Worm (Caenorhabditis elegans): ENCODE measurements around the gene B0001.2.
"Not testable (repeated sequence)": the region's sequence is repeated elsewhere in the genome, so short reads cannot be mapped to it uniquely, and the experiment has no call there.

B0001.2 gene

DNA sequence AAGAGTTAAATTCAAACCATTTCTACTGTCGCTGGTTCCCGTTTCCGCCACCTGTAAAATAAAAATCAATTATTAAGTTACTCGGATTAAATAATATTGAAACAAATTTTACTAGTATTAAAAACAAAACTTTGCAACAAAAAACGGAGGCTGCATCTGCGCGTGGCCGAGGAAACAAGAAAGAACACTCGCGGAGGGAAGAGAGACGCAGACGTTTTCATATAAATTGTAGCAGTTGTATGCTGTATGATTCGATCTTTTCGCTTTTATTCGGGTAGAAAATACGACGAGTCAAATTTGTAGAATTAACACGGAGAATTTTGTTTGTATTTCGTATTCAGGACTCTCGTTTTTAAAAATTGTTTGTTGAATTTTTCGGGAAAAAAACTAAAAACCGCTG is 5.1 kb downstream of the B0001.2 start, which contains the start of gene B0001.3:
Gene B0001.3, minus strand, starts transcription at position 55 of the 400 bp plus-strand sequence.
- TF ChIP-seq blmp-1 (tag; optimal IDR thresholded peaks at IDR 0.05) (peak; percentile 72), tbx-2 (tag; optimal IDR thresholded peaks at IDR 0.05) (no peak)

DNA sequence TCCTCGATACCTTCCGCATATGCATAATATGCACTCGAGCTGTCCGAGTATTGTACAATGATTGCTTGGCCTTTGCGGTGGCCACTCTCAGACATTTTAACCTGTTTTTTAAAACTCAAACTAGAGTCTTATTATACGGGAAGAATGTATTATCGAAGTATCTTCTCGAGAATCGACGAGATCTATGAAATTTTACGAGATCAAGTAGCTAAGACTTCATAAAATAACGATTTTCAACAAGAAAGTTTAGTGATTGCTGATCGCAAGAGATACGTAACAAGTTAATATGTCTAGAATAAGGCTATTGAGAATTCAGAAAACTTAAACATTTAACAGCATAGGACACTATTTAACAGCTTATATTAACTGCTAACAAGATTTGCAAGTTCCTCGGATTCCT is 7.5 kb downstream of the B0001.2 start, which contains the start of gene B0001.5:
Gene B0001.5, minus strand, starts transcription at position 101 of the 400 bp plus-strand sequence.
- TF ChIP-seq vab-15 (tag; optimal IDR thresholded peaks at IDR 0.05) = no peak

DNA sequence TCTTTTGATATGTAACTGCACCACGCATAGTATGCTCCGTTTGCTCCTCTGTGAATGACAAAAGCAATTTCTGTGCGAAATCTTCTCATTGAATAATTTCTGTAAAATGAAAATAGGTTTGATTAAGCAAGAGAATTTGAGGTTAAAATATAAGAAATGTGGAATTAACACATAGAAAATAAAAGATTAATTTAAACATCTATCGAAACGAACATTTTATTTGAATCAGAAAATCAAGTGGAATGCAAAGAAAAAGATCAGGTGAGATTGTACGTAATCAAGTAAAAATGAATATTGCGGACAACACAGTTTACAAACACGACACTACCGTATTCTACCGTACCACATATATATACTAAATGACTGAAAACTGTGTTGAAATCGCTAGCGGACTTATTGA is 9.8 kb downstream of the B0001.2 start, which contains the start of gene B0001.8:
Gene B0001.8, minus strand, starts transcription at position 101 of the 400 bp plus-strand sequence.
- TF ChIP-seq hlh-17 (GFP tag; optimal IDR thresholded peaks at IDR 0.05; ENCODE audit: borderline replicate concordance) = no peak
- no peak for TF ChIP-seq ztf-11 (tag; optimal IDR thresholded peaks at IDR 0.05)
- TF ChIP-seq lin-13 (GFP tag; optimal IDR thresholded peaks at IDR 0.05) = no peak
- no peak for TF ChIP-seq hlh-4 (tag; optimal IDR thresholded peaks at IDR 0.05)
- no peak for TF ChIP-seq lin-39 (tag; optimal IDR thresholded peaks at IDR 0.05)
- no peak for TF ChIP-seq nhr-47 (tag; optimal IDR thresholded peaks at IDR 0.05)
- TF ChIP-seq pax-3 (tag; optimal IDR thresholded peaks at IDR 0.05) = no peak
- TF ChIP-seq nhr-77 (tag; optimal IDR thresholded peaks at IDR 0.05) = no peak
- no peak for TF ChIP-seq tbx-2 (tag; optimal IDR thresholded peaks at IDR 0.05)

DNA sequence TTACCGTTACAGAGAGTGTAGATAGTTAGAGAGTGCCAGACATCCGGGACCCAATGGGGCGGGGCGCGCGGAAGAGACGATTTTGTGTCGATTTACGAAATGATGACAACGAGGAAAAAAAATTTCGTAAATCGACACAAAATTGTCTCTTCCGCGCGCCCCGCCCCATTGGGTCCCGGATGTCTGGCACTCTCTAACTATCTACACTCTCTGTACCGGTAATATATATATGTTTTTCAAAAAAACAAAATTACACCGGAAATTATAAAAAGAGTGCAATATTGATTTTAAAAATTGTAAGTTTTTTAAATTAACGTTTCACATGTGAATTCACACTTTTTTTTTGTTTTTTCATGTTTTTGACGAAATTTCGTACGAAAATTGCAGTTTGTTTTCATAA is 12.7 kb downstream of the B0001.2 start, which contains the start of gene B0001.4:
Gene B0001.4, minus strand, starts transcription at position 101 of the 400 bp plus-strand sequence.
- not testable (repeated sequence) for TF ChIP-seq zag-1, blmp-1, lin-15B (tag; optimal IDR thresholded peaks at IDR 0.05)

DNA sequence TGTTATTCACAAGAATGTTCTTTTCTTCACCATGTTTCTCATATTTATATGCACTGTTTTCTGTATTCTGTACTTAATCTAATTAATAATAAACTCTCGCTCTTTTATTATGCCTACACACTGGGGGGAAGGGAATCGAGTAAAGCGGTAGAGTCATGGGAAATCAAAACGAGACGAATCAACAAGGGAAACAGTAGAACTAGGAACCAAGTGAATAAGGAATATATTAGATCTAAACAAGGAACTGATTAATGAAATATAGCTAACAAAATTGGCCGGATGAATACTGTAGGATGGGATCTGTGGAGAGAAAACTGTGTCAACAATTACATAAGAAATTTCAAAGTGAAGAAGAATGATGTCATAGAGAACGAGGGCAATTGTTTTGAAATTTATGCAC is 15.8 kb downstream of the B0001.2 start:
- TF ChIP-seq lin-35 (GFP tag; optimal IDR thresholded peaks at IDR 0.05) (no peak), ceh-8 (GFP tag; optimal IDR thresholded peaks at IDR 0.05) (peak; percentile 78), nhr-85 (tag) (peak; percentile 44), mab-9 (GFP tag; IDR thresholded peaks at IDR 0.05) (no peak), grh-1 (GFP tag; IDR thresholded peaks at IDR 0.05) (no peak)

DNA sequence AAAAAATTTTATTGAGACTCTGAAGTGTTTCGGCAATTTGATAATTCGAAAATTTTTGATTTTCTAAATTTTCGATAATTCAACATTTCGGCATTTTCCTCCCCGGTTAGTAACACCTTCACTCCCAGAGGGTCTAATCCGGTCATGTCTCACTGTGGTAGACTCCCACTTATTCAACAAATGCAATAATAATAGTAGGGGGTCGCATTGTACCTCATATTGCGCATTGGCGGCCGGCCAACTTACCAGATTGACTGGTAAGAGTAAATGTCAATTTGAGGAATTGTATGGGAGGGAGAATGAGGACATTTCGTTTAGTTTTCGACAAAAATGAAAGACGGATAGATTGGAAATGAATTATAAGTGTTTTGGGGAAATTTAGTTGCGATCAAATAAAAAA is 17.0 kb downstream of the B0001.2 start:
- no peak for TF ChIP-seq unc-98 (GFP tag; IDR thresholded peaks at IDR 0.05)
- no peak for TF ChIP-seq alr-1 (tag; optimal IDR thresholded peaks at IDR 0.05; ENCODE audit: borderline replicate concordance)
- TF ChIP-seq nhr-85 (tag) = peak; percentile 71
- peak; percentile 27 for TF ChIP-seq blmp-1 (tag; optimal IDR thresholded peaks at IDR 0.05)
- no peak for TF ChIP-seq tbx-2 (tag; optimal IDR thresholded peaks at IDR 0.05)
- no peak for TF ChIP-seq tlp-1 (tag; optimal IDR thresholded peaks at IDR 0.05)
- no peak for TF ChIP-seq xbp-1 (tag; optimal IDR thresholded peaks at IDR 0.05)
- TF ChIP-seq lir-3 (tag; optimal IDR thresholded peaks at IDR 0.05; ENCODE audit: poor library complexity) = no peak
- no peak for TF ChIP-seq egl-27 (tag; optimal IDR thresholded peaks at IDR 0.05)
- TF ChIP-seq fkh-10 (GFP tag; optimal IDR thresholded peaks at IDR 0.05) = no peak
- peak; percentile 18 for TF ChIP-seq mep-1 (tag; optimal IDR thresholded peaks at IDR 0.05)
- TF ChIP-seq ceh-90 (tag; optimal IDR thresholded peaks at IDR 0.05) = no peak
- TF ChIP-seq C16A3.4 (tag; optimal IDR thresholded peaks at IDR 0.05) = no peak

DNA sequence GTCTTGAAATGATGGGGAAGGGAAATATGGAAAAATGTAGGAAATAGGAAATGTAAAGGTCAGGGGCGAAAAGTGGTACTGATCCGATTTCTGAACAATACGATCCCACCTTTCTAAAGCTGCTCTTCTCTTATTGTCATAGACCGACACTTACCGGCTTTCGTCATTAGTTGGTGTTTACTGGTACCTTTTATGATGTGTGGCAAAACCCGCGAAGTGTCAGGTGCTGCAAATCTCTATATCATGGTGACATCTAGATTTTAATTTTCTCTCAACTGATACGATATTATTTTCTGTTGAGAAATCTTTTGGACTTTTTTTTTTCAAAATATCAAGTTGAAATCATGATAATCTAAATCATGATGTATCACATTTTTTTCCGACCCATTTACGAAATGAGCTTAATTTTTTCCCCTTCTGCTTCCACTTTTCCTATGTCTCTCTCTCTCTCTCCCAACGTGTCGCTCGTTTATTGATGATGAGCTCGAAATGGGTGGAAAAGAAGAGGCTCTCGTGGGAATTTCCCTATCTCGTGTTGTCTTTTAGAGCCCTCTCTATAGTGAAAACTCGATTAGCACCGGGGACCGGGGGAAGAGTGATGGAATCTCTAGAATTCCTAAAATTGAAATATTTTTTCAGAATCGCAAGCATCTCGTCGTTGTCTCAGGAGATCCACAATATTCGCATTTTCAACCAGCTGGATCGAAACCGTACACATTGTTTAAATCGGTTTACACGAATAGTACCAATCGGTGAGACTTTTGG is 19.3 kb downstream of the B0001.2 start:
- TF ChIP-seq ceh-63 (GFP tag; optimal IDR thresholded peaks at IDR 0.05) (no peak), snpc-4 (tag; optimal IDR thresholded peaks at IDR 0.05) (peak; percentile 59), lin-15B (tag; optimal IDR thresholded peaks at IDR 0.05) (no peak), vab-15 (tag; optimal IDR thresholded peaks at IDR 0.05) (no peak), nhr-84 (tag; optimal IDR thresholded peaks at IDR 0.05) (no peak), lin-14 (GFP tag; optimal IDR thresholded peaks at IDR 0.05) (peak; percentile 46), nhr-71 (tag; optimal IDR thresholded peaks at IDR 0.05) (no peak), lin-13 (GFP tag; optimal IDR thresholded peaks at IDR 0.05) (no peak), nhr-85 (tag) (peak; percentile 9), lsy-2 (tag; optimal IDR thresholded peaks at IDR 0.05) (no peak), aha-1 (tag; optimal IDR thresholded peaks at IDR 0.05) (no peak), efl-1 (optimal IDR thresholded peaks at IDR 0.05) (no peak), efl-1 (GFP tag; optimal IDR thresholded peaks at IDR 0.05 in 1 of 2) (peak in 1 of 2 experiments; percentile 55)

Measured in whole organism, L1 larva.